Fruit fly (Drosophila melanogaster) whole organism, prepupa: Measurements from ENCODE around the gene Osi24.

Experiments
- CG10669 ChIP-seq: fragments of 200-800 bp; sonication (Bioruptor generic); optimal IDR thresholded peaks from 3 replicates; lab custom pipeline; 2018; ENCODE audit warnings: missing biosample characterization, mild to moderate bottlenecking, missing genetic modification characterization, moderate library complexity
- CG32006 ChIP-seq: fragments of 200-800 bp; sonication (Bioruptor generic); optimal IDR thresholded peaks from 3 replicates; lab custom pipeline; 2017; ENCODE audit warnings: missing biosample characterization, mild to moderate bottlenecking, missing genetic modification characterization
- CG34406 ChIP-seq: fragments of 200-800 bp; sonication (Bioruptor generic); optimal IDR thresholded peaks from 3 replicates; lab custom pipeline; 2016; ENCODE audit warnings: missing biosample characterization, missing genetic modification characterization
- CG6163 ChIP-seq: fragments of 200-800 bp; sonication (Bioruptor generic); IDR thresholded peaks from 3 replicates; pipeline ENCODE4 v1.3.6; 2022; ENCODE audit warnings: missing biosample characterization, missing genetic modification characterization
- CG6792 ChIP-seq: fragments of 200-800 bp; sonication (Bioruptor generic); optimal IDR thresholded peaks from 3 replicates; lab custom pipeline; 2016; ENCODE audit warnings: missing biosample characterization, missing genetic modification characterization
- CG6808 ChIP-seq: fragments of 200-800 bp; sonication (Bioruptor generic); optimal IDR thresholded peaks from 3 replicates; lab custom pipeline; 2017; ENCODE audit warnings: missing biosample characterization, missing genetic modification characterization, mild to moderate bottlenecking, moderate library complexity, missing genetic modification reagents
- CG8319 ChIP-seq: fragments of 200-800 bp; sonication (Bioruptor generic); optimal IDR thresholded peaks from 3 replicates; lab custom pipeline; 2016; ENCODE audit warnings: missing biosample characterization, missing genetic modification characterization
- Ets96B ChIP-seq: fragments of 200-800 bp; optimal IDR thresholded peaks from 2 replicates; lab custom pipeline; 2019; ENCODE audit warnings: missing biosample characterization, mild to moderate bottlenecking, missing genetic modification characterization, moderate library complexity
- Gug ChIP-seq: fragments of 200-800 bp; sonication (Bioruptor generic); IDR thresholded peaks from 2 replicates; pipeline ENCODE4 v1.3.6; 2022; ENCODE audit warnings: missing biosample characterization, missing genetic modification characterization
- Hr39 ChIP-seq: fragments of 200-800 bp; sonication (Bioruptor generic); optimal IDR thresholded peaks from 2 replicates; lab custom pipeline; 2016; ENCODE audit warnings: missing biosample characterization, missing genetic modification characterization
- Hr4 ChIP-seq: fragments of 200-800 bp; sonication (Bioruptor generic); optimal IDR thresholded peaks from 3 replicates; lab custom pipeline; 2016; ENCODE audit warnings: missing biosample characterization, missing genetic modification characterization
- Met ChIP-seq: fragments of 200-800 bp; sonication (Bioruptor generic); optimal IDR thresholded peaks from 3 replicates; lab custom pipeline; 2016; ENCODE audit warnings: missing biosample characterization, missing genetic modification characterization
- OdsH ChIP-seq: fragments of 200-800 bp; sonication (Bioruptor generic); optimal IDR thresholded peaks from 3 replicates; lab custom pipeline; 2016; ENCODE audit warnings: missing biosample characterization, missing genetic modification characterization
- svp ChIP-seq: fragments of 200-800 bp; sonication (Bioruptor generic); peaks from one replicate; lab custom pipeline; 2016; ENCODE audit warnings: missing biosample characterization, missing genetic modification characterization

DNA sequence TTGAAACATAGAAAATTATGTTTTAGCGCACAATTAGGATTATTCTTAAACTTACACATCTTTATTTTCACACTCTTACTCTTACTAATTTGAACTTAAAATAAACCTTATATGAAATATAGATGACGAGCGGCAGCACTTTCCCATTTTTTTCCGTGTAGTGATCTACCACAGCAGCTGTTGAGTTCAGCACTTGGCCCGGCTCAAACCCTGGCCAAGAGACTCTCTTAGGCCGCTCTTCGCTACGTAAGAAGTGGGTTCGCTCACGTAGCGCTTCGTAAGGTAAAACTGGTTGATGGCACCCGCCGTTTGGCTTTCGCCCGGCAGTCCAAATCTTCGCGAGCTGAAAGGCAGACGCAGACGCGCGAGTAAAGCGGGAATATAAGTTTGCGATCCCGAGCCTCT is at the start of gene Osi24:
- TF ChIP-seq CG6163 (GFP tag; lab: Robert Waterston, UW) (peak; percentile 91), CG6808 (peak; percentile 26), Met (GFP tag; lab: Kevin White, UChicago) (peak; percentile 68), CG6792 (GFP tag; lab: Kevin White, UChicago) (peak; percentile 72), Hr4 (GFP tag; lab: Kevin White, UChicago) (peak; percentile 94), Hr39 (GFP tag; lab: Kevin White, UChicago) (peak; percentile 74), CG8319 (GFP tag; lab: Kevin White, UChicago) (peak; percentile 61), CG10669 (GFP tag; lab: Kevin White, UChicago) (peak; percentile 63), CG34406 (peak; percentile 64), Ets96B (tag; lab: Kevin White, UChicago) (peak; percentile 65), OdsH (peak; percentile 84), CG32006 (GFP tag; lab: Kevin White, UChicago) (peak; percentile 93), Gug (GFP tag; lab: Robert Waterston, UW) (peak; percentile 75), svp (GFP tag; lab: Kevin White, UChicago) (peak; percentile 79)
